Worm (Caenorhabditis elegans): ENCODE results near the gene phf-10.

ce11 chrV:304613-305012, 6.8 kb downstream of the phf-10 start, which contains the start of gene F33E11.3:
- TF ChIP-seq nhr-10 (tag; optimal IDR thresholded peaks at IDR 0.05) = no peak
- TF ChIP-seq jun-1 (tag; optimal IDR thresholded peaks at IDR 0.05) = no peak
- no peak for TF ChIP-seq fos-1 (tag; optimal IDR thresholded peaks at IDR 0.05)
- TF ChIP-seq ZK546.5 (tag; optimal IDR thresholded peaks at IDR 0.05) = no peak
- TF ChIP-seq ztf-11 (tag; optimal IDR thresholded peaks at IDR 0.05) = no peak
- no peak for TF ChIP-seq daf-12 (tag; optimal IDR thresholded peaks at IDR 0.05)
- TF ChIP-seq fkh-10 (GFP tag; optimal IDR thresholded peaks at IDR 0.05) = no peak
- no peak for TF ChIP-seq mdl-1 (tag; optimal IDR thresholded peaks at IDR 0.05)
- TF ChIP-seq saeg-2 (GFP tag; IDR thresholded peaks at IDR 0.05) = no peak
- TF ChIP-seq nhr-77 (tag; optimal IDR thresholded peaks at IDR 0.05) = no peak
- no peak for TF ChIP-seq unc-62 (GFP tag; optimal IDR thresholded peaks at IDR 0.05 in 1 of 2)
- no peak for TF ChIP-seq unc-62 (tag; optimal IDR thresholded peaks at IDR 0.05)
- TF ChIP-seq lsy-2 (tag; optimal IDR thresholded peaks at IDR 0.05) = no peak

All from whole organism, L4 larva.